Worm (Caenorhabditis elegans): ENCODE data around the gene ceh-100.

- TF ChIP-seq tab-1 (GFP tag; IDR thresholded peaks at IDR 0.05): no peak
- no peak for TF ChIP-seq T22C8.4 (GFP tag; IDR thresholded peaks at IDR 0.05)
- TF ChIP-seq flt-1 (GFP tag; IDR thresholded peaks at IDR 0.05): no peak
- TF ChIP-seq ztf-23 (GFP tag; IDR thresholded peaks at IDR 0.05): no peak
- no peak for TF ChIP-seq ztf-29 (GFP tag; IDR thresholded peaks at IDR 0.05)
- TF ChIP-seq ref-1 (GFP tag; conservative IDR thresholded peaks at IDR 0.05): no peak
- no peak for TF ChIP-seq med-1 (GFP tag; optimal IDR thresholded peaks at IDR 0.05; ENCODE audit: insufficient read depth)
- TF ChIP-seq klf-2 (GFP tag; conservative IDR thresholded peaks at IDR 0.05): no peak
- TF ChIP-seq cog-1 (tag; optimal IDR thresholded peaks at IDR 0.05): no peak
Observed at ce11 chrII:12550940-12551339, 52.5 kb downstream of the ceh-100 start.

Data from whole organism, midembryonic.